Fruit fly (Drosophila melanogaster) whole organism, wandering third instar larva: ENCODE results near the gene Chro.
A peak's percentile ranks its signal among the peaks of the same experiment; 100 is the strongest.

Source experiments
- Abd-B ChIP-seq: fragments of >200 bp; optimal IDR thresholded peaks from 2 replicates; lab custom pipeline; 2017; ENCODE audit warnings: missing biosample characterization, missing genetic modification characterization
- CG32264 ChIP-seq: fragments of 200-800 bp; sonication (Bioruptor generic); optimal IDR thresholded peaks from 2 replicates; lab custom pipeline; 2016; ENCODE audit warnings: missing biosample characterization, missing genetic modification characterization
- CG9705 ChIP-seq: fragments of 200-800 bp; sonication (Bioruptor generic); optimal IDR thresholded peaks from 2 replicates; lab custom pipeline; 2018; ENCODE audit warnings: missing biosample characterization, mild to moderate bottlenecking, missing genetic modification characterization
- CrebA ChIP-seq: fragments of 200-800 bp; sonication (Bioruptor generic); optimal IDR thresholded peaks from 2 replicates; lab custom pipeline; 2016; ENCODE audit warnings: missing biosample characterization, mild to moderate bottlenecking, missing genetic modification characterization, borderline replicate concordance
- Dfd ChIP-seq: fragments of >200 bp; optimal IDR thresholded peaks from 2 replicates; lab custom pipeline; 2017; ENCODE audit warnings: missing biosample characterization, missing genetic modification characterization
- Dif ChIP-seq: fragments of 200-275, 200-300 bp; sonication (Bioruptor generic); optimal IDR thresholded peaks from 2 replicates; lab custom pipeline; 2018; ENCODE audit warnings: missing biosample characterization, missing genetic modification characterization; ENCODE audit not compliant: partially characterized antibody
- GATAd ChIP-seq: sonication (Bioruptor generic); optimal IDR thresholded peaks from 2 replicates; lab custom pipeline; 2016; ENCODE audit warnings: missing biosample characterization, missing genetic modification characterization
- HLH106 ChIP-seq: fragments of 200-800 bp; optimal IDR thresholded peaks from 3 replicates; lab custom pipeline; 2019; ENCODE audit warnings: missing biosample characterization, mild to moderate bottlenecking, missing genetic modification characterization, moderate library complexity
- Hnf4 ChIP-seq: fragments of 200-800 bp; sonication (Bioruptor generic); optimal IDR thresholded peaks from 2 replicates; lab custom pipeline; 2016; ENCODE audit warnings: missing biosample characterization, mild to moderate bottlenecking, missing genetic modification characterization
- Hr78 ChIP-seq: fragments of >200 bp; optimal IDR thresholded peaks from 2 replicates; lab custom pipeline; 2017; ENCODE audit warnings: missing biosample characterization, missing genetic modification characterization
- Hr83 ChIP-seq: fragments of 200-300 bp; sonication (Bioruptor generic); optimal IDR thresholded peaks from 2 replicates; lab custom pipeline; 2016; ENCODE audit warnings: missing biosample characterization, mild to moderate bottlenecking, missing genetic modification characterization, moderate library complexity; ENCODE audit not compliant: poor library complexity, severe bottlenecking
- Jra ChIP-seq: sonication (Bioruptor generic); optimal IDR thresholded peaks from 2 replicates; lab custom pipeline; 2016; ENCODE audit warnings: missing biosample characterization, missing genetic modification characterization
- Myc ChIP-seq: fragments of >200 bp; optimal IDR thresholded peaks from 2 replicates; lab custom pipeline; 2017
- N ChIP-seq: fragments of >200 bp; optimal IDR thresholded peaks from 2 replicates; lab custom pipeline; 2018; ENCODE audit warnings: missing biosample characterization, missing external identifiers, missing genetic modification characterization
- OdsH ChIP-seq: fragments of 200-800 bp; sonication (Bioruptor generic); optimal IDR thresholded peaks from 2 replicates; lab custom pipeline; 2016; ENCODE audit warnings: missing biosample characterization, mild to moderate bottlenecking, missing genetic modification characterization
- Rel ChIP-seq, 2 experiments: fragments of 200-800 bp; sonication (Bioruptor generic) in 1 of 2; optimal IDR thresholded peaks; 2 replicates in 1 of 2; 3 replicates in 1 of 2; lab custom pipeline; 2016 to 2019; ENCODE audit warnings: mild to moderate bottlenecking in 2 of 2, missing biosample characterization in 2 of 2, missing genetic modification characterization in 2 of 2, moderate library complexity in 1 of 2
- brk ChIP-seq: fragments of 200-800 bp; sonication (Bioruptor generic); optimal IDR thresholded peaks from 2 replicates; lab custom pipeline; 2016; ENCODE audit warnings: missing biosample characterization, mild to moderate bottlenecking, missing genetic modification characterization
- dl ChIP-seq, 2 experiments: fragments of 175-275, 200-275 bp in 1 of 2; fragments of 200-275 bp in 1 of 2; sonication (Bioruptor generic); optimal IDR thresholded peaks; lab custom pipeline; 2018; ENCODE audit warnings: mild to moderate bottlenecking in 2 of 2, missing biosample characterization in 2 of 2, missing genetic modification characterization in 2 of 2, moderate library complexity in 2 of 2; ENCODE audit not compliant: partially characterized antibody in 2 of 2, insufficient read depth in 1 of 2
- dmrt93B ChIP-seq: fragments of 200-800 bp; sonication (Bioruptor generic); optimal IDR thresholded peaks from 2 replicates; lab custom pipeline; 2018; ENCODE audit warnings: missing biosample characterization, mild to moderate bottlenecking, missing genetic modification characterization
- dsf ChIP-seq: sonication (Bioruptor generic); optimal IDR thresholded peaks from 2 replicates; lab custom pipeline; 2016; ENCODE audit warnings: missing biosample characterization, missing genetic modification characterization, borderline replicate concordance
- ey ChIP-seq: fragments of 200-800 bp; sonication (Bioruptor generic); optimal IDR thresholded peaks from 2 replicates; lab custom pipeline; 2016; ENCODE audit warnings: missing biosample characterization, missing genetic modification characterization
- fru ChIP-seq: fragments of 200-800 bp; sonication (Bioruptor generic); optimal IDR thresholded peaks from 3 replicates; lab custom pipeline; 2016; ENCODE audit warnings: missing biosample characterization, mild to moderate bottlenecking, missing genetic modification characterization
- h ChIP-seq: fragments of 200-800 bp; sonication (Bioruptor generic); optimal IDR thresholded peaks from 3 replicates; lab custom pipeline; 2016; ENCODE audit warnings: missing biosample characterization, mild to moderate bottlenecking, missing genetic modification characterization
- jim ChIP-seq: fragments of 175-275, 200-325 bp; sonication (Bioruptor generic); optimal IDR thresholded peaks from 2 replicates; lab custom pipeline; 2016; ENCODE audit warnings: missing biosample characterization, mild to moderate bottlenecking, missing genetic modification characterization
- lola ChIP-seq: fragments of >200 bp; optimal IDR thresholded peaks from 2 replicates; lab custom pipeline; 2017; ENCODE audit warnings: missing biosample characterization, missing genetic modification characterization
- sage ChIP-seq: fragments of 200-800 bp; sonication (Bioruptor generic); optimal IDR thresholded peaks from 2 replicates; lab custom pipeline; 2016; ENCODE audit warnings: missing biosample characterization, mild to moderate bottlenecking, missing genetic modification characterization
- sv ChIP-seq: fragments of 200-800 bp; sonication (Bioruptor generic); optimal IDR thresholded peaks from 3 replicates; lab custom pipeline; 2016; ENCODE audit warnings: missing biosample characterization, missing genetic modification characterization
- usp ChIP-seq: fragments of >200 bp; optimal IDR thresholded peaks from 2 replicates; lab custom pipeline; 2017; ENCODE audit warnings: missing biosample characterization, missing genetic modification characterization
- woc ChIP-seq: sonication (Bioruptor generic); optimal IDR thresholded peaks from 2 replicates; lab custom pipeline; 2016; ENCODE audit warnings: missing biosample characterization, mild to moderate bottlenecking, missing genetic modification characterization

Gene Chro

DNA sequence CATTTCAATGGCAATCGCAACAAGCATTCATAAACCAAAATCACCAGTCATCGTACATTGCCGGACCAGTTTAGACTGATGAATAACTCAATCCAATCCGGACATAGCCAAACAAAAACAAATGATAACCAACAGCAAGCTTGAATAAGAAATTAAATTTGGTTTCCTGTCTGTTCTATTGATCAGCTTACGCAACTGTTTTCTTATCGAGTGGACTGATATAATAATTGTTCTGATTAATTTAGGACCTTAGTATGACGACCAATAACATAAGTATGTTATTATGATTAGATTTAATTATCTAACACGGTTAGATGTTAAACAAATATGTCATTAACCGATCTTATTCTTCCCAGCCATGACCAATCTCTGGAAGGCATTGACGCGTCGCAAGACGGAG, 12.2 kb upstream of the Chro start:
- no peak for TF ChIP-seq Myc (lab: Kevin White, UChicago)
- TF ChIP-seq CrebA (GFP tag; lab: Kevin White, UChicago), result no peak
- TF ChIP-seq sage (GFP tag; lab: Kevin White, UChicago), result no peak
- no peak for TF ChIP-seq ey (GFP tag; lab: Kevin White, UChicago)
- no peak for TF ChIP-seq Abd-B (GFP tag; lab: Kevin White, UChicago)
- no peak for TF ChIP-seq dmrt93B
- no peak for TF ChIP-seq GATAd (GFP tag; lab: Kevin White, UChicago)
- no peak for TF ChIP-seq brk (GFP tag; lab: Kevin White, UChicago)
- no peak for TF ChIP-seq Hr83 (GFP tag; lab: Kevin White, UChicago)
- TF ChIP-seq CG32264, result no peak
- no peak for TF ChIP-seq OdsH
- TF ChIP-seq Rel (GFP tag; optimal IDR thresholded peaks at IDR 0.05; lab: Kevin White, UChicago), result no peak
- no peak for TF ChIP-seq Rel (tag; optimal IDR thresholded peaks at IDR 0.05; lab: Kevin White, UChicago)
- no peak for TF ChIP-seq HLH106 (tag; lab: Kevin White, UChicago)
- no peak for TF ChIP-seq dl (GFP tag; optimal IDR thresholded peaks at IDR 0.05; lab: Kevin White, UChicago; ENCODE audit: insufficient read depth in 1 of 2, partially characterized antibody in 2 of 2)
- no peak for TF ChIP-seq Hr78
- no peak for TF ChIP-seq N (GFP tag; lab: Kevin White, UChicago)

DNA sequence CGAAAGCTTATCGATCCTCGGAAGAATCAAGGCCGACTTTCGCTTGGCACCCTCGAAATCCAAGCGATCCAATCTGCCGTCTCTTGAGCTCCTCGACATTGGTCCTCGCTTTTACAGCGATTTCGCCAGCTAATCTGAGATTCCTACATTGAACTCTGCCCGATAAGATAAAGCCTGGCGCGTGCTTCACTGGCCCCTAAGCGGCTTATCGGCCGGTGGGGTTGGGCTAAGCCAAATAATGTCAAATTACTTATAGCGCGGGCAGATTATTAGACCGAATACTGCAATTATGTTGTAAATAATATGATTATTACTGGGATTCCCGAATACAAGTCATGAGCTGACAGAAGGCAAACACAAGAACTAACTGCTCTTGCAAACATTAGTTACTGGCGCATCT, 11.2 kb upstream of the Chro start:
- TF ChIP-seq dsf (GFP tag; lab: Kevin White, UChicago), result no peak
- TF ChIP-seq CG9705 (GFP tag; lab: Kevin White, UChicago), result no peak
- TF ChIP-seq brk (GFP tag; lab: Kevin White, UChicago), result no peak
- no peak for TF ChIP-seq usp
- TF ChIP-seq Rel (GFP tag; optimal IDR thresholded peaks at IDR 0.05; lab: Kevin White, UChicago), result no peak
- peak; percentile 50 for TF ChIP-seq Rel (tag; optimal IDR thresholded peaks at IDR 0.05; lab: Kevin White, UChicago)
- peak; percentile 92 for TF ChIP-seq h (GFP tag; lab: Kevin White, UChicago)

DNA sequence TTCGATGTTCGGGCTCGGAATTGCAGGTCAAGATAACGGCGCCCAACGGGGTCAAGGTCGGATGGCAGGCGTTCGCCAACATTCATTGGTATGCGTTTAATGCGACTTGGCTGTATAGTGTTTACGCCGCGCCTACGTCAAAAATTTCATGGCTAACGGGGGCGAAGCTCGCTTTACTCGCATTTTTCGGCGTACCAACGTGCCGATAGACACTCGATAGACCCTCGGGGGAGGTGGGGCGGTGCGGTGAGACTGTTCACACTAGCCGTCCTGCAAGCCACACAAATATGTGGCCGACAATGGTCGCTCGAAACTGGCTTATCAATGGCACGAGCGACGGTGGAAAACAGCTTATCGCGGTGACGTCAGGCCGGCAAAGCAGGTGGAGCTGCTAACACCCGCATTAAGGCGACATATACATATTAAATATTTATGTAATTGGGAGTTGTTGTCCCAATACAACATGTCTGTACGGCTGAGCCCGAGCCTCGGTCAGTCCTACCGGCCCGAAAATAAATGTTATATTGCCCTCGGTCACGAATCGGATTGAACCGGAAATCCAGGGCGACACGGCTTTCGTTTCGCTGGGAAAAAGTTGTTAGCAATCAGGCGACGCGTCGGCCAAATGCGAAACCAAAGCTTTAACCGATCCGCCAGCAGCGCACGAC, 9.9 kb upstream of the Chro start:
- peak; percentile 16 for TF ChIP-seq h (GFP tag; lab: Kevin White, UChicago)
- no peak for TF ChIP-seq sv (GFP tag; lab: Kevin White, UChicago)

DNA sequence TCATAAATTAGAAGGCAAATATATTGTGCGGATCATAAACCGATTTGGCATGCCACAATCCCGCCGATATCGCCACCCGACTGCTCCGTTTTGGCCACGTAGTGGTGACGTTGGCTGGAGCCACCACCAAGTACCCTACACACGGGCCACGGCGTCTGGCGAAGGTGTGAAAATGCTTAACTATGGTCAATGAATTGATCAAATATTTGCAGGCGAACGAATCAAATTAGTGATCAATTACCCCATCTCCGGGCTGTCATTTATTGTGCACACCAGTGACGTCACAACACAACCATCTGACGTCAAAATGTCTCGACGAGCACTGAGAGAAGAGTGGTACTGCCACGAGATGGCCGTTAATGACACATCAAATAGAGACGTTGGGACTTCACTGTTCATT, 8.9 kb upstream of the Chro start:
- TF ChIP-seq dmrt93B (no peak), fru (GFP tag; lab: Kevin White, UChicago) (no peak), Hnf4 (GFP tag; lab: Kevin White, UChicago) (no peak), OdsH (no peak), woc (GFP tag; lab: Kevin White, UChicago) (no peak), brk (GFP tag; lab: Kevin White, UChicago) (no peak), dsf (GFP tag; lab: Kevin White, UChicago) (no peak), jim (GFP tag; lab: Kevin White, UChicago) (no peak), lola (no peak), Jra (no peak), Dfd (no peak), h (GFP tag; lab: Kevin White, UChicago) (no peak), ey (GFP tag; lab: Kevin White, UChicago) (no peak), CrebA (GFP tag; lab: Kevin White, UChicago) (no peak), Abd-B (GFP tag; lab: Kevin White, UChicago) (no peak), Dif (GFP tag; lab: Kevin White, UChicago) (no peak), sage (GFP tag; lab: Kevin White, UChicago) (no peak)

DNA sequence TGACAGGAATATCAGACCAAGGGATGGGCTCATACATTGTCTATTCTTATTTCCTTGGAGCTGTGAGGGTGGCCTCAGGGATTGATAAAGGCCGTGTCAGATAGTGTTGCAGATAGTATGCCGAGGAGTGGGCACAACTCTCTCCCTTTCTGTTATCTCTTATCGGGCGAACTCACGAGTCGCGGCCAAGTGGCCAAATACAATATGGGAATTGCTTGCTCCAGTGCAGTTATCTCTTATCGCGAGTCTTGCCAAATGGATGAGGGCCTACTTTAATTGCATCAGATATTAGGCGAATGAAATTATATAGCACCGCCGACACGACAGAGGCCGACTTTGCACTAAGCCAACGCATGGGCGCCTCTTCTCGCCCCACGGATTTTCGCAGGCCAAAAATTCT, 8.2 kb upstream of the Chro start:
- TF ChIP-seq lola (no peak), HLH106 (tag; lab: Kevin White, UChicago) (no peak), jim (GFP tag; lab: Kevin White, UChicago) (no peak), dl (GFP tag; optimal IDR thresholded peaks at IDR 0.05; lab: Kevin White, UChicago; ENCODE audit: insufficient read depth in 1 of 2, partially characterized antibody in 2 of 2) (no peak), Hnf4 (GFP tag; lab: Kevin White, UChicago) (no peak), GATAd (GFP tag; lab: Kevin White, UChicago) (no peak), h (GFP tag; lab: Kevin White, UChicago) (peak; percentile 62), Jra (no peak), Dfd (no peak)
- TF ChIP-seq, all 38 proteins: peak for 1
